Fruit fly (Drosophila melanogaster): ENCODE results near the gene CG31464.

Gene CG31464

DNA sequence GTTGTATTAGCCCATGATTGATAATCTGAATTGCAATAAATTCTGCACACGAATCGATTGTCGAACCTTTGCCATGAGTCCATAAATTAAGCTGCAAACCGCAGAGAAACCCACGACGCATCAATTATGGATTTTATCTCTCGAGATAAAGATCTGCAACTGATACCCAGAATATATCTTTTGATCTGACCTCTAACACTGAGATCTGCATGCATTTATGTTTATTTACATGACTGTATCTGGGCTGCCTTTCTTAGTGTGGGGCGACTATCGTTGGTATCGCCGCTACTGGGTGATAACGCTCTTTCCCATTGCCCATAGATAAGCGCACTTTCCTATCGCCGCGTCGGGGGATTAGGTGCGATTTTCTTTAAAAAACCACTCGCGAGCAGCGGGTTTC is 26.2 kb downstream of the CG31464 start, which contains the start of gene Ctr1B (continued):
- TF ChIP-seq Rfx (GFP tag; IDR thresholded peaks at IDR 0.05) (no peak), CG32532 (GFP tag; IDR thresholded peaks at IDR 0.05) (no peak), mirr (GFP tag; optimal IDR thresholded peaks at IDR 0.05) (peak; percentile 13), Tbp (GFP tag; optimal IDR thresholded peaks at IDR 0.05) (no peak), CG15479 (GFP tag; optimal IDR thresholded peaks at IDR 0.05) (peak; percentile 46), CG10267 (tag; optimal IDR thresholded peaks at IDR 0.05) (no peak), ara (GFP tag; IDR thresholded peaks at IDR 0.05) (no peak)

DNA sequence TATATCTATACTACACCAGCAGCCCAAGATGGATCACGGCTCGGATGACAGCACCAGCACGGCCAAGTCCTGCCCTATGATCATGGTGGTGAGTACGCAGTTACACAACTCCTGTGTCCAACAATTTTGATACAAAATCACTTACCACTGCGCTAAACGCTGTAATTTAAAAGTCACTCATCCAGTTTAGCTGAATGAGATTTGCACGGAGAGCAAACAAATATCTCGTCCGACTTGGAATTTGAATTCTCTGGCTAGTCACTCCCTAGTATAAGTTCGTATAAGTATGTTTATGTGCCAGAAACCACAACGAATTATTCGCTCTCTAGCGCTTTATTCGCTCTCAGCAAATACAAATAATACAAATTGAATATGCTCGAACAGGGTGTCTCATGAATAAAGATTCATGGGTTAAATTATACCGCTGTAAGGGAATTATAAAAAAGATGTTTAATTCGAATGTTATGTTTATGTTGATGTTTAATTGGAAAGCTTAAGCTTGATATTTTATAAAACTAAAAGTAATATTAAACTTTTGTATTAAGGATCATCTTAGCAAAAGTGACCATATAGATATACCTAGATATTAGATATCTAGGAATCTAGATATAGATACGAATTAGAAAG is 26.8 kb downstream of the CG31464 start:
- TF ChIP-seq CG42726 (GFP tag; IDR thresholded peaks at IDR 0.05; ENCODE audit: partially characterized antibody) (no peak), CG8924 (tag; optimal IDR thresholded peaks at IDR 0.05) (peak; percentile 25), lilli (GFP tag; optimal IDR thresholded peaks at IDR 0.05) (peak; percentile 25), sd (tag; optimal IDR thresholded peaks at IDR 0.05) (peak; percentile 41), hkb (optimal IDR thresholded peaks at IDR 0.05) (no peak), hkb (GFP tag; IDR thresholded peaks at IDR 0.05) (peak; percentile 15; the same call in 1 of the 2 replicates), sens (GFP tag) (peak; percentile 72), Dek (tag; optimal IDR thresholded peaks at IDR 0.05) (peak; percentile 33), Fer3 (tag; optimal IDR thresholded peaks at IDR 0.05) (peak; percentile 56), CG10209 (GFP tag; optimal IDR thresholded peaks at IDR 0.05) (peak; percentile 18), dati (GFP tag; IDR thresholded peaks at IDR 0.05) (no peak), p53 (GFP tag; optimal IDR thresholded peaks at IDR 0.05) (no peak), Hmr (GFP tag; optimal IDR thresholded peaks at IDR 0.05) (peak; percentile 53), CG31365 (tag; optimal IDR thresholded peaks at IDR 0.05) (peak; percentile 6), CG15011 (GFP tag; optimal IDR thresholded peaks at IDR 0.05) (peak; percentile 13), CG30403 (GFP tag; optimal IDR thresholded peaks at IDR 0.05) (peak; percentile 3), C15 (GFP tag; IDR thresholded peaks at IDR 0.05) (no peak), CG32532 (GFP tag; IDR thresholded peaks at IDR 0.05) (peak; percentile 48; the same call in 1 of the 2 replicates), vvl (GFP tag; IDR thresholded peaks at IDR 0.05) (peak; percentile 42; the same call in 1 of the 2 replicates), CG32772 (GFP tag; IDR thresholded peaks at IDR 0.05) (no peak), CG12219 (GFP tag; optimal IDR thresholded peaks at IDR 0.05) (peak; percentile 14), CG10462 (GFP tag; optimal IDR thresholded peaks at IDR 0.05) (no peak), Med (GFP tag) (peak; percentile 79), Opbp (GFP tag; IDR thresholded peaks at IDR 0.05; ENCODE audit: partially characterized antibody) (0 out of 3 replicates have a peak, but pooled peaks have one; percentile 25), Hand (GFP tag; optimal IDR thresholded peaks at IDR 0.05) (peak; percentile 1), phol (tag; optimal IDR thresholded peaks at IDR 0.05) (no peak), row (GFP tag; IDR thresholded peaks at IDR 0.05) (peak; percentile 47; the same call in 1 of the 3 replicates), Drgx (GFP tag; IDR thresholded peaks at IDR 0.05) (peak; percentile 48), Asciz (GFP tag; optimal IDR thresholded peaks at IDR 0.05) (peak; percentile 26), CG12391 (tag; optimal IDR thresholded peaks at IDR 0.05) (peak; percentile 23), Atf-2 (GFP tag; optimal IDR thresholded peaks at IDR 0.05) (no peak), CG12071 (GFP tag; optimal IDR thresholded peaks at IDR 0.05) (peak; percentile 9), Trl (optimal IDR thresholded peaks at IDR 0.05) (peak in 1 of 2 experiments; percentile 60), Trl (GFP tag; optimal IDR thresholded peaks at IDR 0.05) (no peak), CG5180 (GFP tag; optimal IDR thresholded peaks at IDR 0.05) (peak; percentile 45), slbo (GFP tag; IDR thresholded peaks at IDR 0.05) (peak; percentile 49; the same call in 1 of the 2 replicates), CG34224 (GFP tag; IDR thresholded peaks at IDR 0.05; ENCODE audit: partially characterized antibody) (no peak), Pdp1 (GFP tag; optimal IDR thresholded peaks at IDR 0.05) (peak in 1 of 2 experiments; percentile 69), h (optimal IDR thresholded peaks at IDR 0.05) (no peak), CG13296 (GFP tag; optimal IDR thresholded peaks at IDR 0.05) (peak; percentile 42), Rfx (GFP tag; IDR thresholded peaks at IDR 0.05) (peak; percentile 51; the same call in 1 of the 2 replicates), CG15479 (GFP tag; optimal IDR thresholded peaks at IDR 0.05) (peak; percentile 13), zf30C (GFP tag; optimal IDR thresholded peaks at IDR 0.05) (no peak), Jarid2 (GFP tag; optimal IDR thresholded peaks at IDR 0.05) (peak; percentile 47)
